Worm (Caenorhabditis elegans) whole organism, early embryonic: ENCODE measurements around the gene hsd-3.

Experiments
- B0310.2 ChIP-seq: sonication (generic microtip); optimal IDR thresholded peaks from 2 replicates; lab custom pipeline; 2016; ENCODE audit warnings: mild to moderate bottlenecking, missing genetic modification characterization, missing compliant biosample characterization
- F13C5.2 ChIP-seq: sonication (generic microtip); optimal IDR thresholded peaks from 2 replicates; lab custom pipeline; 2017; ENCODE audit warnings: mild to moderate bottlenecking, missing genetic modification characterization, inconsistent platforms, missing compliant biosample characterization
- aly-1 ChIP-seq: sonication (generic microtip); optimal IDR thresholded peaks from 2 replicates; lab custom pipeline; 2016; ENCODE audit warnings: missing genetic modification characterization, missing compliant biosample characterization
- ama-1 ChIP-seq: fragments of 150-350 bp; optimal IDR thresholded peaks from 2 replicates; lab custom pipeline; 2014
- ceh-13 ChIP-seq: fragments of 200-800 bp; sonication (Bioruptor generic); optimal IDR thresholded peaks from 2 replicates; lab custom pipeline; 2018; ENCODE audit warnings: mild to moderate bottlenecking, missing genetic modification characterization, missing compliant biosample characterization
- ceh-36 ChIP-seq: sonication (generic microtip); optimal IDR thresholded peaks from 2 replicates; lab custom pipeline; 2016; ENCODE audit warnings: missing genetic modification characterization, inconsistent platforms, missing compliant biosample characterization
- ets-7 ChIP-seq: sonication (generic microtip); optimal IDR thresholded peaks from 2 replicates; lab custom pipeline; 2016; ENCODE audit warnings: missing genotype, missing genetic modification characterization, missing compliant biosample characterization
- flt-1 ChIP-seq: fragments of 200-800 bp; sonication (Bioruptor generic); IDR thresholded peaks from 2 replicates; pipeline ENCODE4 v1.3.6; 2022; ENCODE audit warnings: missing genetic modification characterization, missing compliant biosample characterization
- hmbx-1 ChIP-seq: sonication (generic microtip); optimal IDR thresholded peaks from 2 replicates; lab custom pipeline; 2016; ENCODE audit warnings: mild to moderate bottlenecking, missing genetic modification characterization, missing compliant biosample characterization
- hmg-4 ChIP-seq: fragments of 200-800 bp; sonication (Bioruptor generic); optimal IDR thresholded peaks from 2 replicates; lab custom pipeline; 2018; ENCODE audit warnings: mild to moderate bottlenecking, missing genetic modification characterization, missing compliant biosample characterization
- hnd-1 ChIP-seq: sonication (generic microtip); optimal IDR thresholded peaks from 2 replicates; lab custom pipeline; 2016; ENCODE audit warnings: missing genetic modification characterization, missing compliant biosample characterization
- pes-1 ChIP-seq: fragments of 200-800 bp; sonication (Bioruptor generic); IDR thresholded peaks from 2 replicates; pipeline ENCODE4 v1.3.6; 2022; ENCODE audit warnings: missing genetic modification reagents, missing genetic modification characterization, missing compliant biosample characterization
- scrt-1 ChIP-seq: fragments of 200-800 bp; sonication (Bioruptor generic); IDR thresholded peaks from 2 replicates; pipeline ENCODE4 v1.3.6; 2022; ENCODE audit warnings: missing genetic modification characterization, missing compliant biosample characterization
- sea-1 ChIP-seq: fragments of 200-800 bp; sonication (Bioruptor generic); conservative IDR thresholded peaks from 2 replicates; pipeline ENCODE4 v1.3.6; 2022; ENCODE audit warnings: missing genetic modification characterization, missing compliant biosample characterization
- tbx-11 ChIP-seq: fragments of 200-800 bp; sonication (Bioruptor generic); IDR thresholded peaks from 2 replicates; pipeline ENCODE4 v1.3.6; 2022; ENCODE audit warnings: missing genetic modification characterization, missing compliant biosample characterization
- tbx-37 ChIP-seq: fragments of 200-800 bp; sonication (Bioruptor generic); conservative IDR thresholded peaks from 2 replicates; pipeline ENCODE4 v1.3.6; 2022; ENCODE audit warnings: missing genetic modification reagents, missing genetic modification characterization, missing compliant biosample characterization
- tra-4 ChIP-seq: sonication (generic microtip); optimal IDR thresholded peaks from 2 replicates; lab custom pipeline; 2017; ENCODE audit warnings: missing genetic modification characterization, missing compliant biosample characterization

hsd-3 gene

ce11 chrX:5018062-5018653, 9.1 kb downstream of the hsd-3 start:
- TF ChIP-seq pes-1 (GFP tag; lab: Robert Waterston, UW), result no peak
- TF ChIP-seq ets-7 (tag; lab: Kevin White, UChicago), result no peak
- no peak for TF ChIP-seq hmg-4 (GFP tag; lab: Kevin White, UChicago)
- TF ChIP-seq flt-1 (GFP tag; lab: Robert Waterston, UW), result no peak
- no peak for TF ChIP-seq aly-1 (tag; lab: Kevin White, UChicago)
- no peak for TF ChIP-seq hnd-1 (tag; lab: Kevin White, UChicago)
- TF ChIP-seq ceh-13 (GFP tag; lab: Kevin White, UChicago), result no peak
- no peak for TF ChIP-seq ceh-36 (tag; lab: Kevin White, UChicago)
- no peak for TF ChIP-seq tbx-37 (GFP tag; lab: Robert Waterston, UW)
- TF ChIP-seq tbx-11 (GFP tag; lab: Robert Waterston, UW), result no peak
- TF ChIP-seq F13C5.2, result no peak
- no peak for TF ChIP-seq B0310.2 (tag; lab: Kevin White, UChicago)
- TF ChIP-seq tra-4 (tag; lab: Kevin White, UChicago), result no peak
- no peak for TF ChIP-seq hmbx-1 (tag; lab: Kevin White, UChicago)
- no peak for TF ChIP-seq sea-1 (GFP tag; lab: Robert Waterston, UW)
- TF ChIP-seq scrt-1 (GFP tag; lab: Robert Waterston, UW), result no peak
- no peak for TF ChIP-seq ama-1 (lab: Kevin White, UChicago)

ce11 chrX:5020996-5021395, 11.9 kb downstream of the hsd-3 start, which contains the start of gene ZC449.2:
Gene ZC449.2, plus strand, starts transcription at chrX:5021285.
- TF ChIP-seq scrt-1 (GFP tag; lab: Robert Waterston, UW) (no peak), hmbx-1 (tag; lab: Kevin White, UChicago) (no peak), flt-1 (GFP tag; lab: Robert Waterston, UW) (no peak)

ce11 chrX:5022682-5023081, 13.6 kb downstream of the hsd-3 start:
- TF ChIP-seq pes-1 (GFP tag; lab: Robert Waterston, UW), result peak; percentile 88
- TF ChIP-seq flt-1 (GFP tag; lab: Robert Waterston, UW), result peak; percentile 81
- TF ChIP-seq ets-7 (tag; lab: Kevin White, UChicago), result no peak
- no peak for TF ChIP-seq tra-4 (tag; lab: Kevin White, UChicago)
- peak; percentile 75 for TF ChIP-seq sea-1 (GFP tag; lab: Robert Waterston, UW)
- peak; percentile 34 for TF ChIP-seq ceh-13 (GFP tag; lab: Kevin White, UChicago)
- TF ChIP-seq hmbx-1 (tag; lab: Kevin White, UChicago), result no peak
- peak; percentile 69 for TF ChIP-seq aly-1 (tag; lab: Kevin White, UChicago)
- TF ChIP-seq tbx-11 (GFP tag; lab: Robert Waterston, UW), result peak; percentile 79
- peak; percentile 80 for TF ChIP-seq scrt-1 (GFP tag; lab: Robert Waterston, UW)
- peak; percentile 54 for TF ChIP-seq B0310.2 (tag; lab: Kevin White, UChicago)
- no peak for TF ChIP-seq F13C5.2
- TF ChIP-seq ama-1 (lab: Kevin White, UChicago), result no peak
- peak; percentile 72 for TF ChIP-seq hmg-4 (GFP tag; lab: Kevin White, UChicago)
- peak; percentile 42 for TF ChIP-seq ceh-36 (tag; lab: Kevin White, UChicago)
- TF ChIP-seq hnd-1 (tag; lab: Kevin White, UChicago), result peak; percentile 21
- peak; percentile 77; the same call in 1 of the 2 replicates for TF ChIP-seq tbx-37 (GFP tag; lab: Robert Waterston, UW)

ce11 chrX:5024300-5024699, 15.2 kb downstream of the hsd-3 start, which contains the start of gene ZC449.1:
Gene ZC449.1, plus strand, starts transcription at chrX:5024420.
- no peak for TF ChIP-seq scrt-1 (GFP tag; lab: Robert Waterston, UW)
- TF ChIP-seq hmg-4 (GFP tag; lab: Kevin White, UChicago), result no peak

ce11 chrX:5026461-5026860, 17.4 kb downstream of the hsd-3 start:
- TF ChIP-seq sea-1 (GFP tag; lab: Robert Waterston, UW) (no peak), F13C5.2 (no peak), tbx-11 (GFP tag; lab: Robert Waterston, UW) (no peak), tbx-37 (GFP tag; lab: Robert Waterston, UW) (no peak), ama-1 (lab: Kevin White, UChicago) (no peak), tra-4 (tag; lab: Kevin White, UChicago) (no peak), ets-7 (tag; lab: Kevin White, UChicago) (no peak), scrt-1 (GFP tag; lab: Robert Waterston, UW) (no peak), flt-1 (GFP tag; lab: Robert Waterston, UW) (no peak), B0310.2 (tag; lab: Kevin White, UChicago) (no peak), hmg-4 (GFP tag; lab: Kevin White, UChicago) (no peak), pes-1 (GFP tag; lab: Robert Waterston, UW) (no peak), aly-1 (tag; lab: Kevin White, UChicago) (no peak), ceh-36 (tag; lab: Kevin White, UChicago) (no peak), hmbx-1 (tag; lab: Kevin White, UChicago) (no peak), ceh-13 (GFP tag; lab: Kevin White, UChicago) (no peak)

ce11 chrX:5027923-5028592, 19.0 kb downstream of the hsd-3 start:
- no peak for TF ChIP-seq F13C5.2
- no peak for TF ChIP-seq aly-1 (tag; lab: Kevin White, UChicago)
- no peak for TF ChIP-seq ceh-13 (GFP tag; lab: Kevin White, UChicago)
- no peak for TF ChIP-seq ceh-36 (tag; lab: Kevin White, UChicago)

ce11 chrX:5028593-5028955, 19.5 kb downstream of the hsd-3 start:
- TF ChIP-seq hnd-1 (tag; lab: Kevin White, UChicago) (no peak), ets-7 (tag; lab: Kevin White, UChicago) (no peak), tbx-37 (GFP tag; lab: Robert Waterston, UW) (no peak), hmg-4 (GFP tag; lab: Kevin White, UChicago) (no peak)
